Fruit fly (Drosophila melanogaster) whole organism, embryonic: ENCODE results near the gene CG12446.
A peak's percentile ranks its signal among the peaks of the same experiment; 100 is the strongest.

Experiments
- Adf1 ChIP-seq: fragments of 200-800 bp; sonication (Bioruptor generic); IDR thresholded peaks from 2 replicates; pipeline ENCODE4 v1.3.6; 2022; ENCODE audit warnings: missing biosample characterization, missing genetic modification characterization
- Atf6 ChIP-seq: fragments of 200-800 bp; sonication (Bioruptor generic); IDR thresholded peaks from 2 replicates; pipeline ENCODE4 v1.3.6; 2022; ENCODE audit warnings: missing biosample characterization, missing genetic modification characterization
- B-H2 ChIP-seq: fragments of 200-800 bp; sonication (Bioruptor generic); optimal IDR thresholded peaks from 2 replicates; lab custom pipeline; 2018; ENCODE audit warnings: missing biosample characterization, mild to moderate bottlenecking, missing genetic modification characterization
- CG10321 ChIP-seq: fragments of 200-800 bp; sonication (Bioruptor generic); IDR thresholded peaks from 2 replicates; pipeline ENCODE4 v1.3.6; 2022; ENCODE audit warnings: missing biosample characterization, missing genetic modification characterization
- CG10462 ChIP-seq: fragments of 200-800 bp; sonication (Bioruptor generic); optimal IDR thresholded peaks from 2 replicates; lab custom pipeline; 2016; ENCODE audit warnings: missing biosample characterization, missing genetic modification characterization
- CG10959 ChIP-seq: fragments of 200-800 bp; sonication (Bioruptor generic); IDR thresholded peaks from 2 replicates; pipeline ENCODE4 v1.3.6; 2022; ENCODE audit warnings: missing biosample characterization, missing genetic modification characterization
- CG11695 ChIP-seq: fragments of 200-800 bp; sonication (Bioruptor generic); IDR thresholded peaks from 3 replicates; pipeline ENCODE4 v1.3.6; 2022; ENCODE audit warnings: missing biosample characterization, missing genetic modification characterization
- CG12155 ChIP-seq: fragments of 200-800 bp; sonication (Bioruptor generic); optimal IDR thresholded peaks from 3 replicates; lab custom pipeline; 2016; ENCODE audit warnings: missing biosample characterization, missing genetic modification characterization
- CG12659 ChIP-seq: fragments of 200-800 bp; sonication (Bioruptor generic); optimal IDR thresholded peaks from 3 replicates; lab custom pipeline; 2017; ENCODE audit warnings: mild to moderate bottlenecking, missing biosample characterization, missing genetic modification reagents, missing genetic modification characterization
- CG14441 ChIP-seq: fragments of 200-800 bp; sonication (Bioruptor generic); IDR thresholded peaks from 2 replicates; pipeline ENCODE4 v1.3.6; 2022; ENCODE audit warnings: missing biosample characterization, missing genetic modification characterization
- CG1529 ChIP-seq: fragments of 200-800 bp; sonication (Bioruptor generic); optimal IDR thresholded peaks from 3 replicates; lab custom pipeline; 2018; ENCODE audit warnings: missing biosample characterization, missing genetic modification characterization
- CG1603 ChIP-seq: fragments of 200-800 bp; sonication (Bioruptor generic); optimal IDR thresholded peaks from 2 replicates; lab custom pipeline; 2019; ENCODE audit warnings: missing biosample characterization, mild to moderate bottlenecking, missing genetic modification characterization, moderate library complexity
- CG16863 ChIP-seq: fragments of 200-800 bp; sonication (Bioruptor generic); optimal IDR thresholded peaks from 3 replicates; lab custom pipeline; 2016; ENCODE audit warnings: missing biosample characterization, missing genetic modification characterization
- CG17186 ChIP-seq: fragments of 200-800 bp; sonication (Bioruptor generic); optimal IDR thresholded peaks from 3 replicates; lab custom pipeline; 2017; ENCODE audit warnings: missing biosample characterization, missing genetic modification reagents, missing genetic modification characterization
- CG17612 ChIP-seq: fragments of 200-800 bp; sonication (Bioruptor generic); IDR thresholded peaks from 2 replicates; pipeline ENCODE4 v1.3.6; 2022; ENCODE audit warnings: missing biosample characterization, missing genetic modification characterization
- CG17829 ChIP-seq: fragments of 200-800 bp; optimal IDR thresholded peaks from 2 replicates; lab custom pipeline; 2019; ENCODE audit warnings: missing biosample characterization, mild to moderate bottlenecking, missing genetic modification characterization, moderate library complexity
- CG18476 ChIP-seq: fragments of 200-800 bp; sonication (Bioruptor generic); optimal IDR thresholded peaks from 2 replicates; lab custom pipeline; 2016; ENCODE audit warnings: missing biosample characterization, mild to moderate bottlenecking, missing genetic modification characterization
- CG2678 ChIP-seq: fragments of 200-800 bp; sonication (Bioruptor generic); optimal IDR thresholded peaks from 3 replicates; lab custom pipeline; 2019; ENCODE audit warnings: missing biosample characterization, mild to moderate bottlenecking, missing genetic modification characterization, moderate library complexity
- CG2712 ChIP-seq: fragments of 200-800 bp; optimal IDR thresholded peaks from 3 replicates; lab custom pipeline; 2019; ENCODE audit warnings: missing biosample characterization, mild to moderate bottlenecking, missing genetic modification characterization, moderate library complexity
- CG3163 ChIP-seq: fragments of 200-800 bp; sonication (Bioruptor generic); optimal IDR thresholded peaks from 3 replicates; lab custom pipeline; 2016; ENCODE audit warnings: missing biosample characterization, missing genetic modification characterization
- CG3726 ChIP-seq: fragments of 200-800 bp; sonication (Bioruptor generic); IDR thresholded peaks from 3 replicates; pipeline ENCODE4, ENCODE4 v1.3.6; 2022; ENCODE audit warnings: missing biosample characterization, missing genetic modification characterization
- CG4360 ChIP-seq: fragments of 200-800 bp; sonication (Bioruptor generic); IDR thresholded peaks from 2 replicates; pipeline ENCODE4 v1.3.6; 2022; ENCODE audit warnings: missing biosample characterization, missing genetic modification characterization
- CG4404 ChIP-seq: fragments of 200-800 bp; sonication (Bioruptor generic); IDR thresholded peaks from 2 replicates; pipeline ENCODE4 v1.3.6; 2022; ENCODE audit warnings: missing biosample characterization, missing genetic modification characterization
- CG5245 ChIP-seq: fragments of 200-800 bp; sonication (Bioruptor generic); optimal IDR thresholded peaks from 3 replicates; lab custom pipeline; 2016; ENCODE audit warnings: missing biosample characterization, missing genetic modification characterization
- CG7987 ChIP-seq: fragments of 200-800 bp; sonication (Bioruptor generic); optimal IDR thresholded peaks from 2 replicates; lab custom pipeline; 2018; ENCODE audit warnings: missing biosample characterization, mild to moderate bottlenecking, missing genetic modification characterization, moderate library complexity
- Gsc ChIP-seq: fragments of 200-800 bp; sonication (Bioruptor generic); IDR thresholded peaks from 2 replicates; pipeline ENCODE4 v1.3.6; 2022; ENCODE audit warnings: missing biosample characterization, missing genetic modification characterization
- HHEX ChIP-seq: fragments of 200-800 bp; sonication (Bioruptor generic); optimal IDR thresholded peaks from 3 replicates; lab custom pipeline; 2017; ENCODE audit warnings: missing biosample characterization, mild to moderate bottlenecking, missing genetic modification characterization, missing genetic modification reagents
- Hand ChIP-seq: fragments of 200-800 bp; sonication (Bioruptor generic); optimal IDR thresholded peaks from 2 replicates; lab custom pipeline; 2017; ENCODE audit warnings: mild to moderate bottlenecking, missing biosample characterization, missing genetic modification reagents, missing genetic modification characterization
- Hmr ChIP-seq: fragments of 200-800 bp; sonication (Bioruptor generic); optimal IDR thresholded peaks from 3 replicates; lab custom pipeline; 2017; ENCODE audit warnings: mild to moderate bottlenecking, missing biosample characterization, missing genetic modification reagents, missing genetic modification characterization
- Mad ChIP-seq: fragments of 200-800 bp; sonication (Bioruptor generic); optimal IDR thresholded peaks from 2 replicates; lab custom pipeline; 2016; ENCODE audit warnings: missing biosample characterization, missing genetic modification characterization
- Oli ChIP-seq: fragments of 200-800 bp; sonication (Bioruptor generic); optimal IDR thresholded peaks from 2 replicates; lab custom pipeline; 2018; ENCODE audit warnings: missing biosample characterization, mild to moderate bottlenecking, missing genetic modification characterization, moderate library complexity
- Side ChIP-seq: fragments of 200-800 bp; sonication (Bioruptor generic); optimal IDR thresholded peaks from 2 replicates; lab custom pipeline; 2016; ENCODE audit warnings: missing biosample characterization, missing genetic modification characterization
- abd-A ChIP-seq: fragments of 200-800 bp; sonication (Bioruptor generic); optimal IDR thresholded peaks from 3 replicates; lab custom pipeline; 2019; ENCODE audit warnings: missing biosample characterization, mild to moderate bottlenecking, missing genetic modification characterization, moderate library complexity
- btn ChIP-seq: fragments of 200-800 bp; sonication (Bioruptor generic); optimal IDR thresholded peaks from 2 replicates; lab custom pipeline; 2016; ENCODE audit warnings: missing biosample characterization, missing genetic modification characterization
- chn ChIP-seq: fragments of 200-800 bp; sonication (Bioruptor generic); optimal IDR thresholded peaks from 2 replicates; lab custom pipeline; 2016; ENCODE audit warnings: missing biosample characterization, missing genetic modification characterization
- dimm ChIP-seq: fragments of 200-800 bp; sonication (Bioruptor generic); IDR thresholded peaks from 2 replicates; pipeline ENCODE4 v1.3.6; 2022; ENCODE audit warnings: missing biosample characterization, missing genetic modification characterization
- fd64A ChIP-seq: fragments of 200-800 bp; sonication (Bioruptor generic); optimal IDR thresholded peaks from 3 replicates; lab custom pipeline; 2018; ENCODE audit warnings: missing biosample characterization, mild to moderate bottlenecking, missing genetic modification characterization
- grn ChIP-seq: fragments of 200-800 bp; sonication (Bioruptor generic); optimal IDR thresholded peaks from 3 replicates; lab custom pipeline; 2017; ENCODE audit warnings: missing biosample characterization, missing genetic modification characterization
- gsb ChIP-seq: fragments of 200-800 bp; sonication (Bioruptor generic); IDR thresholded peaks from 2 replicates; pipeline ENCODE4 v1.3.6; 2022; ENCODE audit warnings: missing biosample characterization, missing genetic modification characterization
- ham ChIP-seq: fragments of 200-800 bp; sonication (Bioruptor generic); IDR thresholded peaks from 2 replicates; pipeline ENCODE4 v1.3.6; 2022; ENCODE audit warnings: missing biosample characterization, missing genetic modification characterization
- ind ChIP-seq: fragments of 200-800 bp; sonication (Bioruptor generic); optimal IDR thresholded peaks from 3 replicates; lab custom pipeline; 2016; ENCODE audit warnings: missing biosample characterization, missing genetic modification characterization
- jumu ChIP-seq: fragments of 200-800 bp; sonication (Bioruptor generic); optimal IDR thresholded peaks from 3 replicates; lab custom pipeline; 2016; ENCODE audit warnings: missing biosample characterization, missing genetic modification characterization
- ken ChIP-seq: fragments of 200-800 bp; sonication (Bioruptor generic); IDR thresholded peaks from 3 replicates; pipeline ENCODE4 v1.3.6; 2022; ENCODE audit warnings: missing biosample characterization, missing genetic modification characterization
- lab ChIP-seq: fragments of 200-800 bp; sonication (Bioruptor generic); optimal IDR thresholded peaks from 3 replicates; lab custom pipeline; 2017; ENCODE audit warnings: missing biosample characterization, missing genetic modification characterization, mild to moderate bottlenecking, moderate library complexity, missing genetic modification reagents
- lmd ChIP-seq: fragments of 200-800 bp; sonication (Bioruptor generic); IDR thresholded peaks from 2 replicates; pipeline ENCODE4 v1.3.6; 2022; ENCODE audit warnings: missing biosample characterization, missing genetic modification characterization
- mam ChIP-seq: fragments of 200-800 bp; sonication (Bioruptor generic); optimal IDR thresholded peaks from 3 replicates; lab custom pipeline; 2016; ENCODE audit warnings: missing biosample characterization, missing genetic modification characterization
- phol ChIP-seq: fragments of 200-800 bp; sonication (Bioruptor generic); optimal IDR thresholded peaks from 3 replicates; lab custom pipeline; 2018; ENCODE audit warnings: missing biosample characterization, mild to moderate bottlenecking, missing genetic modification characterization, moderate library complexity
- pros ChIP-seq: fragments of 200-800 bp; sonication (Bioruptor generic); optimal IDR thresholded peaks from 3 replicates; lab custom pipeline; 2019; ENCODE audit warnings: missing biosample characterization, mild to moderate bottlenecking, missing genetic modification characterization, moderate library complexity
- sd ChIP-seq: fragments of 200-800 bp; sonication (Bioruptor generic); optimal IDR thresholded peaks from 3 replicates; lab custom pipeline; 2018; ENCODE audit warnings: missing biosample characterization, mild to moderate bottlenecking, missing genetic modification characterization, moderate library complexity
- so ChIP-seq: fragments of 200-800 bp; sonication (Bioruptor generic); IDR thresholded peaks from 3 replicates; pipeline ENCODE4 v1.3.6; 2022; ENCODE audit warnings: missing biosample characterization, missing genetic modification characterization
- tll ChIP-seq, 2 experiments: fragments of 200-800 bp in 1 of 2; fragments of >200 bp in 1 of 2; sonication (Bioruptor generic) in 1 of 2; optimal IDR thresholded peaks; 2 replicates each; lab custom pipeline; 2017 to 2019; ENCODE audit warnings: missing biosample characterization in 2 of 2, missing genetic modification characterization in 2 of 2, mild to moderate bottlenecking in 1 of 2, moderate library complexity in 1 of 2

The CG12446 gene

dm6 chrX:22833534-22833933, 21.8 kb upstream of the CG12446 start (continued):
- TF ChIP-seq CG7987 (GFP tag; lab: Kevin White, UChicago) (no peak), fd64A (peak; percentile 26), Atf6 (GFP tag; lab: Robert Waterston, UW) (0 out of 2 replicates have a peak, but pooled peaks have one; percentile 19), CG16863 (GFP tag; lab: Kevin White, UChicago) (peak; percentile 27), CG17612 (GFP tag; lab: Robert Waterston, UW) (no peak), CG10462 (GFP tag; lab: Kevin White, UChicago) (peak; percentile 13), lab (GFP tag; lab: Kevin White, UChicago) (peak; percentile 53), CG1603 (peak; percentile 86), sd (tag; lab: Kevin White, UChicago) (no peak), CG3163 (GFP tag; lab: Kevin White, UChicago) (no peak), dimm (0 out of 2 replicates have a peak, but pooled peaks have one; percentile 38), CG2712 (tag; lab: Kevin White, UChicago) (peak; percentile 60), lmd (GFP tag; lab: Robert Waterston, UW) (peak; percentile 73), CG3726 (0 out of 3 replicates have a peak, but pooled peaks have one; percentile 16), CG11695 (GFP tag; lab: Robert Waterston, UW) (peak; percentile 44; the same call in 1 of the 3 replicates), Gsc (peak; percentile 26; the same call in 1 of the 2 replicates), ken (0 out of 3 replicates have a peak, but pooled peaks have one; percentile 44), phol (peak; percentile 74), HHEX (GFP tag; lab: Kevin White, UChicago) (peak; percentile 33), CG12155 (GFP tag; lab: Kevin White, UChicago) (peak; percentile 5), so (peak; percentile 50; the same call in 1 of the 3 replicates), tll (GFP tag; optimal IDR thresholded peaks at IDR 0.05; lab: Kevin White, UChicago) (no peak), ind (peak; percentile 66), CG2678 (tag; lab: Kevin White, UChicago) (peak; percentile 57), pros (GFP tag; lab: Kevin White, UChicago) (no peak), CG1529 (peak; percentile 8), Side (peak; percentile 30), abd-A (tag; lab: Kevin White, UChicago) (no peak), jumu (peak; percentile 31), CG10321 (GFP tag; lab: Robert Waterston, UW) (no peak), btn (no peak), CG4404 (GFP tag; lab: Robert Waterston, UW) (peak; percentile 13; the same call in 1 of the 2 replicates), Hmr (GFP tag; lab: Kevin White, UChicago) (peak; percentile 7), CG18476 (no peak), Adf1 (GFP tag; lab: Robert Waterston, UW) (no peak), CG10959 (GFP tag; lab: Robert Waterston, UW) (0 out of 2 replicates have a peak, but pooled peaks have one; percentile 32), CG5245 (GFP tag; lab: Kevin White, UChicago) (peak; percentile 42), CG17829 (tag; lab: Kevin White, UChicago) (peak; percentile 29), grn (GFP tag; lab: Kevin White, UChicago) (no peak), CG17186 (GFP tag; lab: Kevin White, UChicago) (peak; percentile 13), Oli (peak; percentile 74), CG14441 (GFP tag; lab: Robert Waterston, UW) (peak; percentile 61; the same call in 1 of the 2 replicates), mam (GFP tag; lab: Kevin White, UChicago) (peak; percentile 18), Mad (GFP tag; lab: Kevin White, UChicago) (no peak), Hand (GFP tag; lab: Kevin White, UChicago) (no peak), CG12659 (GFP tag; lab: Kevin White, UChicago) (no peak), ham (GFP tag; lab: Robert Waterston, UW) (no peak), CG4360 (peak; percentile 39; the same call in 1 of the 2 replicates), B-H2 (GFP tag; lab: Kevin White, UChicago) (no peak), gsb (no peak), chn (GFP tag; lab: Kevin White, UChicago) (peak; percentile 36)
